Fruit fly (Drosophila melanogaster) Kc167 (cell line): ENCODE measurements around the gene CG15537.

Experiments
- Myc ChIP-seq: fragments of >200 bp; optimal IDR thresholded peaks from 2 replicates; lab custom pipeline; 2017; ENCODE audit warnings: missing external identifiers
- Sin3A ChIP-seq: fragments of >200 bp; optimal IDR thresholded peaks from 2 replicates; lab custom pipeline; 2018; ENCODE audit warnings: missing external identifiers
- h ChIP-seq: fragments of >200 bp; optimal IDR thresholded peaks from 3 replicates; lab custom pipeline; 2018; ENCODE audit warnings: missing external identifiers
- insv ChIP-seq: fragments of >200 bp; optimal IDR thresholded peaks from 3 replicates; lab custom pipeline; 2018; ENCODE audit warnings: missing external identifiers
- psq ChIP-seq: fragments of >200 bp; optimal IDR thresholded peaks from 2 replicates; lab custom pipeline; 2017; ENCODE audit warnings: missing external identifiers
- ttk ChIP-seq: sonication (Bioruptor generic); optimal IDR thresholded peaks from 2 replicates; lab custom pipeline; 2017; ENCODE audit warnings: missing external identifiers

- TF ChIP-seq psq (lab: Kevin White, UChicago): no peak
- TF ChIP-seq Sin3A (lab: Kevin White, UChicago): no peak
- no peak for TF ChIP-seq h (lab: Kevin White, UChicago)
- TF ChIP-seq insv (lab: Kevin White, UChicago): no peak
- TF ChIP-seq ttk (lab: Kevin White, UChicago): no peak
- TF ChIP-seq Myc (lab: Kevin White, UChicago): no peak
These were observed 23.1 kb upstream of the CG15537 start for dm6 chr3R:30466515-30466914.
